Worm (Caenorhabditis elegans): ENCODE data around the gene F10D7.11.

- TF ChIP-seq ceh-16 (tag; optimal IDR thresholded peaks at IDR 0.05) (no peak), aly-2 (tag; optimal IDR thresholded peaks at IDR 0.05) (no peak), alr-1 (tag; optimal IDR thresholded peaks at IDR 0.05) (no peak), nhr-10 (tag; optimal IDR thresholded peaks at IDR 0.05) (no peak), ztf-4 (tag; optimal IDR thresholded peaks at IDR 0.05) (no peak), lin-11 (tag; optimal IDR thresholded peaks at IDR 0.05) (no peak), lin-13 (GFP tag; optimal IDR thresholded peaks at IDR 0.05) (no peak)
Measured at ce11 chrX:17375877-17376276, 13.2 kb downstream of the F10D7.11 start.
